Worm (Caenorhabditis elegans): ENCODE data around the gene srh-109.

Gene srh-109

ce11 chrV:17215602-17216001, 4.6 kb downstream of the srh-109 start:
- TF ChIP-seq madf-6 (GFP tag; IDR thresholded peaks at IDR 0.05), result no peak
- 0 out of 2 replicates have a peak, but pooled peaks have one; percentile 24 for TF ChIP-seq attf-6 (GFP tag; IDR thresholded peaks at IDR 0.05)
- peak; percentile 6 for TF ChIP-seq snpc-1.1 (tag; optimal IDR thresholded peaks at IDR 0.05; ENCODE audit: insufficient read depth)
- no peak for TF ChIP-seq T07F8.4 (tag; optimal IDR thresholded peaks at IDR 0.05)
- TF ChIP-seq snpc-4 (GFP tag; optimal IDR thresholded peaks at IDR 0.05), result no peak
- peak in 2 of 4 experiments; percentile 69 to 77 for TF ChIP-seq snpc-4 (tag; optimal IDR thresholded peaks at IDR 0.05)

- TF ChIP-seq madf-10 (tag; optimal IDR thresholded peaks at IDR 0.05) (no peak), attf-3 (GFP tag; conservative IDR thresholded peaks at IDR 0.05) (no peak), egl-44 (GFP tag; IDR thresholded peaks at IDR 0.05) (no peak), F55B11.4 (tag; optimal IDR thresholded peaks at IDR 0.05; ENCODE audit: borderline replicate concordance, insufficient read depth) (no peak)
Observed at ce11 chrV:17212743-17213142, 7.5 kb downstream of the srh-109 start, which contains the start of gene srh-113. TSS of gene srh-113 (plus strand) at chrV:17213043.

ce11 chrV:17211989-17212731, 8.1 kb downstream of the srh-109 start, which contains the start of gene srh-236:
TSS of gene srh-236 (minus strand) at chrV:17212039.
- TF ChIP-seq F57C9.4 (tag; optimal IDR thresholded peaks at IDR 0.05) (no peak), bed-1 (GFP tag; IDR thresholded peaks at IDR 0.05) (no peak), egrh-3 (GFP tag; IDR thresholded peaks at IDR 0.05) (peak; percentile 45; the same call in 1 of the 2 replicates), F39B2.1 (GFP tag; IDR thresholded peaks at IDR 0.05) (no peak), sdz-38 (tag; optimal IDR thresholded peaks at IDR 0.05) (no peak), attf-6 (GFP tag; IDR thresholded peaks at IDR 0.05) (no peak), snpc-4 (GFP tag; optimal IDR thresholded peaks at IDR 0.05) (no peak), snpc-4 (tag; optimal IDR thresholded peaks at IDR 0.05) (peak in 2 of 4 experiments; percentile 35), ztf-28 (GFP tag; IDR thresholded peaks at IDR 0.05) (no peak), F37B4.10 (GFP tag; IDR thresholded peaks at IDR 0.05) (0 out of 2 replicates have a peak, but pooled peaks have one; percentile 54)

ce11 chrV:17208045-17208444, 12.2 kb downstream of the srh-109 start, which contains the start of gene Y68A4A.13:
TSS of gene Y68A4A.13 (minus strand) at chrV:17208145.
- TF ChIP-seq pbrm-1 (GFP tag; IDR thresholded peaks at IDR 0.05) (no peak), xnd-1 (tag; optimal IDR thresholded peaks at IDR 0.05) (no peak), pha-4 (tag; optimal IDR thresholded peaks at IDR 0.05) (no peak), hmg-1.2 (GFP tag; IDR thresholded peaks at IDR 0.05) (no peak), dox-1 (GFP tag; IDR thresholded peaks at IDR 0.05) (no peak), cebp-2 (GFP tag; IDR thresholded peaks at IDR 0.05) (no peak), K11D2.4 (GFP tag; IDR thresholded peaks at IDR 0.05) (no peak), snpc-1.3 (tag; optimal IDR thresholded peaks at IDR 0.05; ENCODE audit: insufficient read depth) (no peak), nhr-90 (tag; optimal IDR thresholded peaks at IDR 0.05) (no peak), snpc-4 (GFP tag; optimal IDR thresholded peaks at IDR 0.05) (no peak), snpc-4 (tag; optimal IDR thresholded peaks at IDR 0.05) (no peak), aptf-3 (GFP tag; IDR thresholded peaks at IDR 0.05) (no peak)

ce11 chrV:17206469-17206868, 13.8 kb downstream of the srh-109 start:
- TF ChIP-seq snpc-4 (GFP tag; optimal IDR thresholded peaks at IDR 0.05), result no peak
- TF ChIP-seq snpc-4 (tag; optimal IDR thresholded peaks at IDR 0.05), result peak in 1 of 4 experiments; percentile 31
- 0 out of 2 replicates have a peak, but pooled peaks have one; percentile 48 for TF ChIP-seq madf-3 (GFP tag; IDR thresholded peaks at IDR 0.05)
- peak; percentile 92 for TF ChIP-seq zfh-2 (GFP tag; conservative IDR thresholded peaks at IDR 0.05)
- TF ChIP-seq dox-1 (GFP tag; IDR thresholded peaks at IDR 0.05), result no peak
- TF ChIP-seq cebp-1 (GFP tag; IDR thresholded peaks at IDR 0.05), result no peak
- no peak for TF ChIP-seq cebp-1 (tag; optimal IDR thresholded peaks at IDR 0.05)
- TF ChIP-seq attf-3 (GFP tag; conservative IDR thresholded peaks at IDR 0.05), result 0 out of 2 replicates have a peak, but pooled peaks have one; percentile 11
